Fruit fly (Drosophila melanogaster) whole organism, adult: Measurements from ENCODE around the gene firl.

Experiments
- CG11617 ChIP-seq: fragments of 200-800 bp; sonication (Bioruptor generic); optimal IDR thresholded peaks from 2 replicates; lab custom pipeline; 2017; ENCODE audit warnings: mild to moderate bottlenecking, missing biosample characterization, missing genetic modification reagents, missing genetic modification characterization
- CG33017 ChIP-seq: fragments of 200-800 bp; sonication (Bioruptor generic); optimal IDR thresholded peaks from 2 replicates; lab custom pipeline; 2018; ENCODE audit warnings: missing biosample characterization, mild to moderate bottlenecking, missing genetic modification characterization, moderate library complexity
- cic ChIP-seq: fragments of 200-800 bp; sonication (Bioruptor generic); optimal IDR thresholded peaks from 2 replicates; lab custom pipeline; 2017; ENCODE audit warnings: missing biosample characterization, mild to moderate bottlenecking, missing genetic modification characterization, moderate library complexity
- kay ChIP-seq: fragments of 200-800 bp; sonication (Bioruptor generic); peaks from one replicate; lab custom pipeline; 2016; ENCODE audit warnings: missing biosample characterization, missing genetic modification characterization, borderline replicate concordance
- pad ChIP-seq: fragments of 200-800 bp; sonication (Bioruptor generic); optimal IDR thresholded peaks from 3 replicates; lab custom pipeline; 2017; ENCODE audit warnings: missing biosample characterization, missing genetic modification characterization, mild to moderate bottlenecking, moderate library complexity, missing genetic modification reagents

- no peak for TF ChIP-seq cic (GFP tag; lab: Kevin White, UChicago)
- no peak for TF ChIP-seq CG11617
- TF ChIP-seq CG33017: no peak
- no peak for TF ChIP-seq pad (GFP tag; lab: Kevin White, UChicago)
- no peak for TF ChIP-seq kay (GFP tag; lab: Kevin White, UChicago)
Observed at dm6 chr2L:12048723-12049122, 17.9 kb downstream of the firl start, which contains the start of gene Plzf.
